Worm (Caenorhabditis elegans) whole organism, early embryonic: ENCODE measurements around the gene clec-266.

Source experiments
- B0310.2 ChIP-seq: sonication (generic microtip); optimal IDR thresholded peaks from 2 replicates; lab custom pipeline; 2016; ENCODE audit warnings: mild to moderate bottlenecking, missing genetic modification characterization, missing compliant biosample characterization
- F13C5.2 ChIP-seq: sonication (generic microtip); optimal IDR thresholded peaks from 2 replicates; lab custom pipeline; 2017; ENCODE audit warnings: mild to moderate bottlenecking, missing genetic modification characterization, inconsistent platforms, missing compliant biosample characterization
- aly-1 ChIP-seq: sonication (generic microtip); optimal IDR thresholded peaks from 2 replicates; lab custom pipeline; 2016; ENCODE audit warnings: missing genetic modification characterization, missing compliant biosample characterization
- ama-1 ChIP-seq: fragments of 150-350 bp; optimal IDR thresholded peaks from 2 replicates; lab custom pipeline; 2014
- ceh-13 ChIP-seq: fragments of 200-800 bp; sonication (Bioruptor generic); optimal IDR thresholded peaks from 2 replicates; lab custom pipeline; 2018; ENCODE audit warnings: mild to moderate bottlenecking, missing genetic modification characterization, missing compliant biosample characterization
- ceh-36 ChIP-seq: sonication (generic microtip); optimal IDR thresholded peaks from 2 replicates; lab custom pipeline; 2016; ENCODE audit warnings: missing genetic modification characterization, inconsistent platforms, missing compliant biosample characterization
- ets-7 ChIP-seq: sonication (generic microtip); optimal IDR thresholded peaks from 2 replicates; lab custom pipeline; 2016; ENCODE audit warnings: missing genotype, missing genetic modification characterization, missing compliant biosample characterization
- flt-1 ChIP-seq: fragments of 200-800 bp; sonication (Bioruptor generic); IDR thresholded peaks from 2 replicates; pipeline ENCODE4 v1.3.6; 2022; ENCODE audit warnings: missing genetic modification characterization, missing compliant biosample characterization
- hmbx-1 ChIP-seq: sonication (generic microtip); optimal IDR thresholded peaks from 2 replicates; lab custom pipeline; 2016; ENCODE audit warnings: mild to moderate bottlenecking, missing genetic modification characterization, missing compliant biosample characterization
- hmg-4 ChIP-seq: fragments of 200-800 bp; sonication (Bioruptor generic); optimal IDR thresholded peaks from 2 replicates; lab custom pipeline; 2018; ENCODE audit warnings: mild to moderate bottlenecking, missing genetic modification characterization, missing compliant biosample characterization
- hnd-1 ChIP-seq: sonication (generic microtip); optimal IDR thresholded peaks from 2 replicates; lab custom pipeline; 2016; ENCODE audit warnings: missing genetic modification characterization, missing compliant biosample characterization
- pes-1 ChIP-seq: fragments of 200-800 bp; sonication (Bioruptor generic); IDR thresholded peaks from 2 replicates; pipeline ENCODE4 v1.3.6; 2022; ENCODE audit warnings: missing genetic modification reagents, missing genetic modification characterization, missing compliant biosample characterization
- scrt-1 ChIP-seq: fragments of 200-800 bp; sonication (Bioruptor generic); IDR thresholded peaks from 2 replicates; pipeline ENCODE4 v1.3.6; 2022; ENCODE audit warnings: missing genetic modification characterization, missing compliant biosample characterization
- sea-1 ChIP-seq: fragments of 200-800 bp; sonication (Bioruptor generic); conservative IDR thresholded peaks from 2 replicates; pipeline ENCODE4 v1.3.6; 2022; ENCODE audit warnings: missing genetic modification characterization, missing compliant biosample characterization
- tbx-11 ChIP-seq: fragments of 200-800 bp; sonication (Bioruptor generic); IDR thresholded peaks from 2 replicates; pipeline ENCODE4 v1.3.6; 2022; ENCODE audit warnings: missing genetic modification characterization, missing compliant biosample characterization
- tbx-37 ChIP-seq: fragments of 200-800 bp; sonication (Bioruptor generic); conservative IDR thresholded peaks from 2 replicates; pipeline ENCODE4 v1.3.6; 2022; ENCODE audit warnings: missing genetic modification reagents, missing genetic modification characterization, missing compliant biosample characterization
- tra-4 ChIP-seq: sonication (generic microtip); optimal IDR thresholded peaks from 2 replicates; lab custom pipeline; 2017; ENCODE audit warnings: missing genetic modification characterization, missing compliant biosample characterization

Gene clec-266

ce11 chrX:6622552-6623236 is at the start of gene clec-266:
Gene clec-266 (minus strand): TSS chrX:6622915.
- TF ChIP-seq ama-1: peak; percentile 94
- peak; percentile 2; the same call in 1 of the 2 replicates for TF ChIP-seq flt-1 (GFP tag; lab: Robert Waterston, UW)
- TF ChIP-seq ceh-36 (tag; lab: Kevin White, UChicago): no peak

DNA sequence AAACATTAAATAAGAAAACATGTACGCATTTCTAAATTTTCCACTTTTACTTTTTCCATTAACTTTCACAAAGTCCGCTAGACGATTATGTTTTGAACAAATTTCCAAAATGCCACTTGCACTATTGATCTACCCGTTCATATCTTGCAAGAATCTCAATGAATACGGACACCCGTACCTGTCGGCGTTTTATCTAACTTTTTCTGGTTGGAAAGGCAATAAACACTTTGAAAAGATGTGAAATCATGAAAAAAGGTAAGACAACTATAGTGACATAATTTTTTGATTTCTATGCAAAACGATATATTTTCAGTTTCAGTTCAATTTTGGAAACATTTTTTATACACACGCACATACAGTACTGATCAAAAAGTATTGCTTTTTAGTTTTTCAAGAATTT is 49.0 kb upstream of the clec-266 start:
- TF ChIP-seq hmg-4 (no peak), ets-7 (no peak), tra-4 (tag; lab: Kevin White, UChicago) (no peak), tbx-11 (no peak), ama-1 (no peak), B0310.2 (tag; lab: Kevin White, UChicago) (no peak), aly-1 (tag; lab: Kevin White, UChicago) (no peak), F13C5.2 (no peak), flt-1 (GFP tag; lab: Robert Waterston, UW) (no peak), scrt-1 (GFP tag; lab: Robert Waterston, UW) (no peak), ceh-36 (tag; lab: Kevin White, UChicago) (no peak)

DNA sequence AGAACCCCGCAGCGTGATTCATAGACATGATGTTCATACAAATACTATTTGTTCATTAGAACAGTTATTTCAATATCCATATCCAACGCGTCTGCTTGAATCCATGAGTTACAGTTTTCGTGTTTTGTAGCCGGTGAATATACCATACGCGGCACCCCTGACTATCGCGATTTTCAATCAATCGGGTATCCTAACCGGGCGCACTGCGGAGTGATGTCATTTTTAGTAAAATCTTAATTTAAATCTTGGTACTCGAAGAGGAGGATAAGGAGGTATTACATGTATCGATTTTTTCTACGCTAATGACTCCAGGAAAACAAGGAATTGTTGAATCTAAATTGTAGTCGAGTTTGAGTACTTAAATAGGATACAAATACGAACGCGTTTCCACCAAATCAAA is 46.7 kb upstream of the clec-266 start:
- no peak for TF ChIP-seq B0310.2 (tag; lab: Kevin White, UChicago)
- no peak for TF ChIP-seq hmbx-1 (tag; lab: Kevin White, UChicago)
- TF ChIP-seq sea-1: no peak
- no peak for TF ChIP-seq hmg-4
- TF ChIP-seq ama-1: no peak

DNA sequence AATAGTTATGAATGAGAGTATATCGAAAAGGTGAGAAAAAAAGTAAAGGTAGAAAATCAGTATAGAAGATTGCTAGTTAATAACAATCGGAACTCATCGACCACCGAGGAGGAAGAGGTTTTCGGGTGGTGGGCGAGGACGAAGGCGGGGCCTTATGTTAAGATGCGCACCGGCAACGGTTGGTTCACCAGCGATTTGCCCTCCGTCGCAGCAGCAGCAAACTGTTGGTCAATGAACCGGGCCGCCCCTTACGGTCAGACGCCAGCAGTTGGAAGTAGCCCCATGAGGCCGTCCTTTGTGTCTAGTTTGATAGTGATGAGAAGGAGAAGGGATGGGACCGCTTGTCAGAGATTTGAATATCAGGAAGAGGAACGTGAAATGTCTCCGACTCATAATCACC is 46.2 kb upstream of the clec-266 start, which contains the start of gene nhr-137:
Gene nhr-137, minus strand, starts transcription at position 101 of the 400 bp plus-strand sequence.
- TF ChIP-seq pes-1 (GFP tag; lab: Robert Waterston, UW): no peak
- TF ChIP-seq tra-4 (tag; lab: Kevin White, UChicago): no peak
- no peak for TF ChIP-seq flt-1 (GFP tag; lab: Robert Waterston, UW)
- TF ChIP-seq hmbx-1 (tag; lab: Kevin White, UChicago): no peak
- TF ChIP-seq tbx-37 (GFP tag; lab: Robert Waterston, UW): no peak

ce11 chrX:6667468-6667867 is 44.8 kb upstream of the clec-266 start:
- no peak for TF ChIP-seq ceh-36 (tag; lab: Kevin White, UChicago)
- TF ChIP-seq sea-1: no peak
- no peak for TF ChIP-seq aly-1 (tag; lab: Kevin White, UChicago)
- no peak for TF ChIP-seq tbx-11
- TF ChIP-seq tbx-37 (GFP tag; lab: Robert Waterston, UW): no peak
- no peak for TF ChIP-seq ets-7

DNA sequence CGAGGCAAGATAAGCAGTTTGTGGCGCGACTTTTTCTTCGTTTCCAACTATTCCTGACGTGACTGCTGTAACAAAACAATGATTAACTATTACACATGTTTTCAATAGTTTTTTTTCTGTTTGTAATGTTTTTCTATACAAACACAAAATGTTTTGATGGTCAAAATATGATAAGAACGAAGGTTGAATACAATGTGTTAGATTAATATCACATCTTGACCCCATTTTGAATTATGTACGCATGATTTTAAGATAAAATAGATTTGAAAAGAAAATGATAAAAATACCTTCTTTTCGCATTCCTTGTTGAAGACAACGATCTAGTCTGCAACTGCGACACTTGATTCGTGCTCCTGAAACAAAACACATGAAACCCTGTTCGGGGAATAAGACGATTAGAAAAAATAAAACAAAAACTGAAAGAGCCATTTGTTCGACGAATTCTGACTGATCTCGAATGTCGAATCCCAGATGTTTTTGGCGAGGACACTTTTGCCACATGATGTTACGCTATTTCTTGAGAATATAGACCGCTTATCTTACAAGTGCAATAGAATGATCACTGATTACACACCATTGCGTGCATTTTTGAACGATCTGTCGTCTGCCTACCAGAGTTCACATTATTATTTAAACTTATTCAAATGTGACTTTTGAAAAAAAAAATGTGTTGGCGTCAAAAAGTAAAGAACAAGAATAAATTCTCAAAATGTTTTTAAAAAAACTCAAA is 42.6 kb upstream of the clec-266 start:
- TF ChIP-seq hmg-4 (no peak), F13C5.2 (no peak), sea-1 (no peak), hnd-1 (tag; lab: Kevin White, UChicago) (no peak), tbx-37 (GFP tag; lab: Robert Waterston, UW) (no peak), B0310.2 (tag; lab: Kevin White, UChicago) (no peak), ama-1 (no peak), flt-1 (GFP tag; lab: Robert Waterston, UW) (no peak), ets-7 (no peak), hmbx-1 (tag; lab: Kevin White, UChicago) (no peak), tbx-11 (no peak), aly-1 (tag; lab: Kevin White, UChicago) (no peak), tra-4 (tag; lab: Kevin White, UChicago) (no peak)

- no peak for TF ChIP-seq aly-1 (tag; lab: Kevin White, UChicago)
- no peak for TF ChIP-seq scrt-1 (GFP tag; lab: Robert Waterston, UW)
- TF ChIP-seq tbx-11: no peak
- TF ChIP-seq hmbx-1 (tag; lab: Kevin White, UChicago): no peak
- no peak for TF ChIP-seq ceh-13 (GFP tag; lab: Kevin White, UChicago)
- TF ChIP-seq ama-1: no peak
- no peak for TF ChIP-seq F13C5.2
- TF ChIP-seq hmg-4: no peak
- no peak for TF ChIP-seq pes-1 (GFP tag; lab: Robert Waterston, UW)
- TF ChIP-seq tbx-37 (GFP tag; lab: Robert Waterston, UW): no peak
- TF ChIP-seq ets-7: no peak
- TF ChIP-seq hnd-1 (tag; lab: Kevin White, UChicago): no peak
- TF ChIP-seq sea-1: no peak
- TF ChIP-seq ceh-36 (tag; lab: Kevin White, UChicago): no peak
- no peak for TF ChIP-seq B0310.2 (tag; lab: Kevin White, UChicago)
- no peak for TF ChIP-seq flt-1 (GFP tag; lab: Robert Waterston, UW)
- no peak for TF ChIP-seq tra-4 (tag; lab: Kevin White, UChicago)
Measured at ce11 chrX:6663780-6664437, 41.2 kb upstream of the clec-266 start.

- no peak for TF ChIP-seq flt-1 (GFP tag; lab: Robert Waterston, UW)
- TF ChIP-seq pes-1 (GFP tag; lab: Robert Waterston, UW): no peak
- TF ChIP-seq B0310.2 (tag; lab: Kevin White, UChicago): no peak
- TF ChIP-seq ceh-36 (tag; lab: Kevin White, UChicago): no peak
- no peak for TF ChIP-seq tbx-11
- no peak for TF ChIP-seq tbx-37 (GFP tag; lab: Robert Waterston, UW)
- no peak for TF ChIP-seq hnd-1 (tag; lab: Kevin White, UChicago)
- no peak for TF ChIP-seq aly-1 (tag; lab: Kevin White, UChicago)
- no peak for TF ChIP-seq scrt-1 (GFP tag; lab: Robert Waterston, UW)
- no peak for TF ChIP-seq ceh-13 (GFP tag; lab: Kevin White, UChicago)
- no peak for TF ChIP-seq hmbx-1 (tag; lab: Kevin White, UChicago)
- TF ChIP-seq sea-1: no peak
- TF ChIP-seq ets-7: no peak
- TF ChIP-seq ama-1: no peak
- TF ChIP-seq F13C5.2: no peak
Measured at ce11 chrX:6662267-6662666, 39.6 kb upstream of the clec-266 start.
